Worm (Caenorhabditis elegans) whole organism, L3 larva: ENCODE measurements around the gene acdh-10.
A peak's percentile ranks its signal among the peaks of the same experiment; 100 is the strongest.

Experiments
- ZK546.5 ChIP-seq: sonication (generic microtip); optimal IDR thresholded peaks from 2 replicates; lab custom pipeline; 2017; ENCODE audit warnings: missing biosample characterization, missing genetic modification characterization
- aly-2 ChIP-seq: fragments of 150-350 bp; optimal IDR thresholded peaks from 2 replicates; lab custom pipeline; 2014; ENCODE audit warnings: missing biosample characterization, missing genetic modification characterization
- ama-1 ChIP-seq: fragments of 150-350 bp; optimal IDR thresholded peaks from 2 replicates; lab custom pipeline; 2018
- ceh-16 ChIP-seq: sonication (generic microtip); optimal IDR thresholded peaks from 2 replicates; lab custom pipeline; 2017; ENCODE audit warnings: missing biosample characterization, missing genetic modification characterization
- ceh-28 ChIP-seq: fragments of 150-350 bp; optimal IDR thresholded peaks from 2 replicates; lab custom pipeline; 2014; ENCODE audit warnings: missing biosample characterization, missing genetic modification reagents, missing genetic modification characterization
- egl-27 ChIP-seq: sonication (generic microtip); optimal IDR thresholded peaks from 4 replicates; lab custom pipeline; 2017; ENCODE audit warnings: missing biosample characterization, missing genetic modification reagents, missing genetic modification characterization
- egl-5 ChIP-seq: fragments of 150-350 bp; optimal IDR thresholded peaks from 2 replicates; lab custom pipeline; 2017; ENCODE audit warnings: missing biosample characterization, missing genetic modification reagents, missing genetic modification characterization, inconsistent platforms
- elt-2 ChIP-seq: sonication (generic microtip); optimal IDR thresholded peaks from 2 replicates; lab custom pipeline; 2016; ENCODE audit warnings: missing genetic modification reagents, mild to moderate bottlenecking, missing genetic modification characterization, missing compliant biosample characterization
- elt-3 ChIP-seq, 3 experiments: fragments of 150-350 bp in 1 of 3; sonication (generic microtip) in 2 of 3; optimal IDR thresholded peaks; 2 replicates in 2 of 3; 4 replicates in 1 of 3; lab custom pipeline; 2014 to 2017; ENCODE audit warnings: missing biosample characterization in 3 of 3, missing genetic modification characterization in 3 of 3
- eor-1 ChIP-seq, 2 experiments: fragments of 150-350 bp; optimal IDR thresholded peaks; 2 replicates each; lab custom pipeline; 2014 to 2018; ENCODE audit warnings: missing biosample characterization in 2 of 2, missing genetic modification characterization in 2 of 2
- fkh-10 ChIP-seq: sonication (generic microtip); optimal IDR thresholded peaks from 2 replicates; lab custom pipeline; 2017; ENCODE audit warnings: missing biosample characterization, missing genetic modification reagents, missing genetic modification characterization
- fkh-2 ChIP-seq: fragments of 150-350 bp; optimal IDR thresholded peaks from 2 replicates; lab custom pipeline; 2014; ENCODE audit warnings: missing biosample characterization, missing genetic modification reagents, missing genetic modification characterization
- hmg-11 ChIP-seq: sonication (generic microtip); optimal IDR thresholded peaks from 2 replicates; lab custom pipeline; 2016; ENCODE audit warnings: missing genetic modification characterization, missing compliant biosample characterization
- jun-1 ChIP-seq: fragments of 150-350 bp; optimal IDR thresholded peaks from 2 replicates; lab custom pipeline; 2014; ENCODE audit warnings: missing biosample characterization, missing genetic modification reagents, missing genetic modification characterization
- lin-15B ChIP-seq: fragments of 150-350 bp; optimal IDR thresholded peaks from 2 replicates; lab custom pipeline; 2014; ENCODE audit warnings: missing biosample characterization, missing genetic modification characterization
- lin-39 ChIP-seq: fragments of 150-350 bp; optimal IDR thresholded peaks from 2 replicates; lab custom pipeline; 2018; ENCODE audit warnings: missing biosample characterization, missing genetic modification reagents, missing genetic modification characterization
- lsy-12 ChIP-seq: sonication (generic microtip); optimal IDR thresholded peaks from 2 replicates; lab custom pipeline; 2016; ENCODE audit warnings: mild to moderate bottlenecking, missing genetic modification characterization, missing compliant biosample characterization
- mdl-1 ChIP-seq: fragments of 150-350 bp; optimal IDR thresholded peaks from 2 replicates; lab custom pipeline; 2014; ENCODE audit warnings: missing biosample characterization, missing genetic modification characterization
- mml-1 ChIP-seq: fragments of 150-350 bp; sonication (generic microtip); optimal IDR thresholded peaks from 3 replicates; lab custom pipeline; 2014; ENCODE audit warnings: missing biosample characterization, missing genetic modification characterization
- nfya-1 ChIP-seq: sonication (generic microtip); optimal IDR thresholded peaks from 2 replicates; lab custom pipeline; 2017; ENCODE audit warnings: missing genetic modification characterization, mild to moderate bottlenecking, missing compliant biosample characterization, antibody characterized with exemption, moderate library complexity; ENCODE audit not compliant: insufficient read depth
- nhr-11 ChIP-seq: fragments of 150-350 bp; optimal IDR thresholded peaks from 2 replicates; lab custom pipeline; 2014; ENCODE audit warnings: missing biosample characterization, missing genetic modification characterization
- nhr-12 ChIP-seq: fragments of 150-350 bp; optimal IDR thresholded peaks from 2 replicates; lab custom pipeline; 2014; ENCODE audit warnings: missing biosample characterization, missing genetic modification characterization
- nhr-23 ChIP-seq: fragments of 150-350 bp; optimal IDR thresholded peaks from 2 replicates; lab custom pipeline; 2014; ENCODE audit warnings: missing biosample characterization, missing genetic modification reagents, missing genetic modification characterization
- nhr-237 ChIP-seq: fragments of 150-350 bp; optimal IDR thresholded peaks from 2 replicates; lab custom pipeline; 2014; ENCODE audit warnings: missing biosample characterization, missing genetic modification characterization
- nhr-25 ChIP-seq: sonication (generic microtip); optimal IDR thresholded peaks from 2 replicates; lab custom pipeline; 2017; ENCODE audit warnings: missing biosample characterization, missing genetic modification characterization
- nhr-28 ChIP-seq: fragments of 150-350 bp; optimal IDR thresholded peaks from 2 replicates; lab custom pipeline; 2014; ENCODE audit warnings: missing biosample characterization, missing genetic modification characterization
- nhr-43 ChIP-seq: sonication (generic microtip); optimal IDR thresholded peaks from 2 replicates; lab custom pipeline; 2016; ENCODE audit warnings: mild to moderate bottlenecking, missing genetic modification characterization, missing compliant biosample characterization; ENCODE audit not compliant: poor library complexity, severe bottlenecking
- nhr-67 ChIP-seq: fragments of 150-350 bp; optimal IDR thresholded peaks from 2 replicates; lab custom pipeline; 2014; ENCODE audit warnings: missing biosample characterization, missing genetic modification characterization
- nhr-76 ChIP-seq: fragments of 150-350 bp; sonication (generic microtip); optimal IDR thresholded peaks from 5 replicates; lab custom pipeline; 2014; ENCODE audit warnings: missing biosample characterization, missing genetic modification characterization
- nhr-77 ChIP-seq: fragments of 150-350 bp; optimal IDR thresholded peaks from 2 replicates; lab custom pipeline; 2014; ENCODE audit warnings: missing biosample characterization, missing genetic modification characterization
- pha-4 ChIP-seq: fragments of 150-350 bp; optimal IDR thresholded peaks from 2 replicates; lab custom pipeline; 2014; ENCODE audit warnings: missing biosample characterization, missing genetic modification reagents, missing genetic modification characterization
- pqm-1 ChIP-seq: fragments of 150-350 bp; optimal IDR thresholded peaks from 2 replicates; lab custom pipeline; 2017; ENCODE audit warnings: missing biosample characterization, missing genetic modification characterization, inconsistent platforms
- sea-2 ChIP-seq: fragments of 150-350 bp; sonication (generic microtip); optimal IDR thresholded peaks from 4 replicates; lab custom pipeline; 2014; ENCODE audit warnings: missing biosample characterization, missing genetic modification reagents, missing genetic modification characterization
- snpc-4 ChIP-seq: fragments of 150-350 bp; optimal IDR thresholded peaks from 2 replicates; lab custom pipeline; 2014; ENCODE audit warnings: missing biosample characterization, missing genetic modification characterization
- tbx-2 ChIP-seq: sonication (generic microtip); optimal IDR thresholded peaks from 2 replicates; lab custom pipeline; 2016; ENCODE audit warnings: mild to moderate bottlenecking, missing genetic modification characterization, missing compliant biosample characterization
- unc-39 ChIP-seq: sonication (generic microtip); optimal IDR thresholded peaks from 4 replicates; lab custom pipeline; 2017; ENCODE audit warnings: missing biosample characterization, missing genetic modification characterization
- zag-1 ChIP-seq: fragments of 150-350 bp; optimal IDR thresholded peaks from 2 replicates; lab custom pipeline; 2014; ENCODE audit warnings: missing biosample characterization, missing genetic modification characterization
- ztf-11 ChIP-seq: fragments of 150-350 bp; optimal IDR thresholded peaks from 2 replicates; lab custom pipeline; 2014; ENCODE audit warnings: missing biosample characterization, missing genetic modification characterization
- ztf-4 ChIP-seq: fragments of 150-350 bp; optimal IDR thresholded peaks from 2 replicates; lab custom pipeline; 2014; ENCODE audit warnings: missing biosample characterization, missing genetic modification characterization

The acdh-10 gene

ce11 chrX:17234988-17235387 is 20.3 kb upstream of the acdh-10 start:
- no peak for TF ChIP-seq elt-3 (tag; optimal IDR thresholded peaks at IDR 0.05; lab: Kevin White, UChicago)
- TF ChIP-seq nhr-28 (tag; lab: Kevin White, UChicago) = no peak
- no peak for TF ChIP-seq elt-2
- TF ChIP-seq zag-1 (tag; lab: Kevin White, UChicago) = no peak
- TF ChIP-seq tbx-2 (tag; lab: Kevin White, UChicago) = no peak
- no peak for TF ChIP-seq pha-4
- TF ChIP-seq egl-5 (tag; lab: Kevin White, UChicago) = no peak
- no peak for TF ChIP-seq nhr-23 (tag; lab: Kevin White, UChicago)
- no peak for TF ChIP-seq ztf-11 (tag; lab: Kevin White, UChicago)
- TF ChIP-seq ztf-4 = no peak

ce11 chrX:17231348-17231747 is 16.6 kb upstream of the acdh-10 start, which contains the start of gene T25G12.3:
TSS of gene T25G12.3 (plus strand) at chrX:17231648.
- peak; percentile 67 for TF ChIP-seq nhr-25 (tag; lab: Kevin White, UChicago)
- TF ChIP-seq mdl-1 (tag; lab: Kevin White, UChicago) = no peak

ce11 chrX:17230108-17230507 is 15.4 kb upstream of the acdh-10 start, which contains the start of gene T25G12.6:
TSS of gene T25G12.6 (minus strand) at chrX:17230208.
- TF ChIP-seq mdl-1 (tag; lab: Kevin White, UChicago) (no peak), ztf-4 (no peak), elt-2 (peak; percentile 52)

ce11 chrX:17227376-17227775 is 12.7 kb upstream of the acdh-10 start:
- no peak for TF ChIP-seq sea-2
- no peak for TF ChIP-seq nhr-67 (tag; lab: Kevin White, UChicago)
- no peak for TF ChIP-seq nhr-28 (tag; lab: Kevin White, UChicago)
- TF ChIP-seq nhr-12 (tag; lab: Kevin White, UChicago) = no peak
- TF ChIP-seq nhr-43 (tag; lab: Kevin White, UChicago) = no peak
- no peak for TF ChIP-seq mml-1 (tag; lab: Kevin White, UChicago)
- TF ChIP-seq aly-2 = no peak
- TF ChIP-seq nhr-23 (tag; lab: Kevin White, UChicago) = no peak
- no peak for TF ChIP-seq nhr-77 (tag; lab: Kevin White, UChicago)
- no peak for TF ChIP-seq ceh-28 (tag; lab: Kevin White, UChicago)
- no peak for TF ChIP-seq ama-1
- no peak for TF ChIP-seq unc-39 (tag; lab: Kevin White, UChicago)
- TF ChIP-seq jun-1 = no peak
- no peak for TF ChIP-seq lin-39
- no peak for TF ChIP-seq nhr-76
- no peak for TF ChIP-seq nfya-1 (tag; lab: Kevin White, UChicago)
- TF ChIP-seq nhr-237 (tag; lab: Kevin White, UChicago) = no peak
- no peak for TF ChIP-seq ZK546.5 (tag; lab: Kevin White, UChicago)

ce11 chrX:17221873-17222525 is 7.3 kb upstream of the acdh-10 start, which contains the start of gene rab-6.2:
TSS of gene rab-6.2 (plus strand) at chrX:17222475.
- TF ChIP-seq lin-15B (tag; lab: Kevin White, UChicago) (no peak), snpc-4 (tag; lab: Kevin White, UChicago) (no peak), unc-39 (tag; lab: Kevin White, UChicago) (no peak), egl-27 (tag; lab: Kevin White, UChicago) (no peak), zag-1 (tag; lab: Kevin White, UChicago) (no peak), ceh-16 (tag; lab: Kevin White, UChicago) (no peak), nhr-237 (tag; lab: Kevin White, UChicago) (no peak), fkh-10 (GFP tag; lab: Kevin White, UChicago) (no peak), nhr-11 (tag; lab: Kevin White, UChicago) (no peak), elt-2 (no peak), hmg-11 (tag; lab: Kevin White, UChicago) (peak; percentile 41), ZK546.5 (tag; lab: Kevin White, UChicago) (no peak), eor-1 (tag; optimal IDR thresholded peaks at IDR 0.05; lab: Kevin White, UChicago) (no peak), mdl-1 (tag; lab: Kevin White, UChicago) (no peak), nhr-67 (tag; lab: Kevin White, UChicago) (no peak), pqm-1 (no peak), sea-2 (no peak), ceh-28 (tag; lab: Kevin White, UChicago) (no peak), nfya-1 (tag; lab: Kevin White, UChicago) (peak; percentile 15), ztf-4 (no peak), nhr-28 (tag; lab: Kevin White, UChicago) (no peak), pha-4 (peak; percentile 46), ama-1 (no peak), lsy-12 (tag; lab: Kevin White, UChicago) (no peak), fkh-2 (tag; lab: Kevin White, UChicago) (no peak)
- TF ChIP-seq, all 47 proteins: peak for 3
